Worm (Caenorhabditis elegans) whole organism, late embryonic: ENCODE data around the gene jud-4.

Experiments
- Y22D7AL.16 ChIP-seq: sonication (generic microtip); optimal IDR thresholded peaks from 2 replicates; lab custom pipeline; 2016; ENCODE audit warnings: missing genetic modification characterization, missing compliant biosample characterization
- ahr-1 ChIP-seq: sonication (generic microtip); optimal IDR thresholded peaks from 2 replicates; lab custom pipeline; 2016; ENCODE audit warnings: missing genetic modification characterization, missing compliant biosample characterization
- elt-2 ChIP-seq: sonication (generic microtip); optimal IDR thresholded peaks from 2 replicates; lab custom pipeline; 2016; ENCODE audit warnings: missing genetic modification reagents, missing genetic modification characterization, missing compliant biosample characterization
- fkh-10 ChIP-seq: fragments of 150-350 bp; optimal IDR thresholded peaks from 2 replicates; lab custom pipeline; 2014; ENCODE audit warnings: missing biosample characterization, missing genetic modification reagents, missing genetic modification characterization
- hlh-30 ChIP-seq: sonication (generic microtip); optimal IDR thresholded peaks from 2 replicates; lab custom pipeline; 2017; ENCODE audit warnings: antibody characterized with exemption, missing genetic modification characterization, missing compliant biosample characterization; ENCODE audit not compliant: insufficient read depth
- lin-11 ChIP-seq: fragments of 200-800 bp; sonication (Bioruptor generic); optimal IDR thresholded peaks from 2 replicates; lab custom pipeline; 2018; ENCODE audit warnings: mild to moderate bottlenecking, missing genetic modification characterization, missing compliant biosample characterization
- pha-4 ChIP-seq: fragments of 150-350 bp; optimal IDR thresholded peaks from 2 replicates; lab custom pipeline; 2018; ENCODE audit warnings: missing biosample characterization, missing genetic modification reagents, missing genetic modification characterization
- pqm-1 ChIP-seq: sonication (generic microtip); optimal IDR thresholded peaks from 2 replicates; lab custom pipeline; 2016; ENCODE audit warnings: missing genetic modification characterization, missing compliant biosample characterization
- rnt-1 ChIP-seq: sonication (generic microtip); optimal IDR thresholded peaks from 2 replicates; lab custom pipeline; 2016; ENCODE audit warnings: missing genetic modification characterization, missing compliant biosample characterization
- sox-2 ChIP-seq: fragments of 200-800 bp; sonication (Bioruptor generic); IDR thresholded peaks from 2 replicates; pipeline ENCODE4 v1.3.6; 2022; ENCODE audit warnings: missing genetic modification reagents, missing genetic modification characterization, missing compliant biosample characterization

DNA sequence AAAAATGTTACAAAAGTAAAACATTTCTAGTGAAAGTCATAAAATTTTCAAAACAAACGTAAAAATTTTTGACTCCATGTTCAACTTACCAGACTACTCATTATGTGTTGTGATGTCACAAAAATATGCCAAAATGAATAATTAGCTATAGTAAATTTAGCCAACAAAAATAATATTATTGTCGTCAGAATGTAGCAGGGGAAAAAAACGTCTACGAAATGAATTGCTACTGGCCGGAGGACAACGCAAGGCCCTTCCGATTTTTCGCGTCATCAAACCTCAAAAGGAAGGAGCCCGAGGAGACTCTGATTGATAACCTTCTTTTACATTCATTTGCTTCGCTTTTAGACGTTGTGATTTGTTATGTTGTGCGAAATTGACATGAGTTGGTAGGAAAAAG lies 18.9 kb downstream of the jud-4 start, which contains the start of gene ser-2:
- TF ChIP-seq Y22D7AL.16 (tag; lab: Kevin White, UChicago) (no peak), ahr-1 (tag; lab: Kevin White, UChicago) (no peak), sox-2 (GFP tag; lab: Robert Waterston, UW) (no peak), elt-2 (tag; lab: Kevin White, UChicago) (no peak), fkh-10 (GFP tag; lab: Kevin White, UChicago) (no peak), lin-11 (tag; lab: Kevin White, UChicago) (no peak), pqm-1 (no peak), pha-4 (no peak), hlh-30 (tag; lab: Kevin White, UChicago) (no peak), rnt-1 (tag; lab: Kevin White, UChicago) (no peak)
